Fruit fly (Drosophila melanogaster) whole organism, wandering third instar larva: Measurements from ENCODE around the gene Obp28a.
A peak's percentile ranks its signal among the peaks of the same experiment; 100 is the strongest.

Source experiments
- Abd-B ChIP-seq: fragments of >200 bp; optimal IDR thresholded peaks from 2 replicates; lab custom pipeline; 2017; ENCODE audit warnings: missing biosample characterization, missing genetic modification characterization
- CG32264 ChIP-seq: fragments of 200-800 bp; sonication (Bioruptor generic); optimal IDR thresholded peaks from 2 replicates; lab custom pipeline; 2016; ENCODE audit warnings: missing biosample characterization, missing genetic modification characterization
- CG9705 ChIP-seq: fragments of 200-800 bp; sonication (Bioruptor generic); optimal IDR thresholded peaks from 2 replicates; lab custom pipeline; 2018; ENCODE audit warnings: missing biosample characterization, mild to moderate bottlenecking, missing genetic modification characterization
- CrebA ChIP-seq: fragments of 200-800 bp; sonication (Bioruptor generic); optimal IDR thresholded peaks from 2 replicates; lab custom pipeline; 2016; ENCODE audit warnings: missing biosample characterization, mild to moderate bottlenecking, missing genetic modification characterization, borderline replicate concordance
- Dfd ChIP-seq: fragments of >200 bp; optimal IDR thresholded peaks from 2 replicates; lab custom pipeline; 2017; ENCODE audit warnings: missing biosample characterization, missing genetic modification characterization
- Dif ChIP-seq: fragments of 200-275, 200-300 bp; sonication (Bioruptor generic); optimal IDR thresholded peaks from 2 replicates; lab custom pipeline; 2018; ENCODE audit warnings: missing biosample characterization, missing genetic modification characterization; ENCODE audit not compliant: partially characterized antibody
- GATAd ChIP-seq: sonication (Bioruptor generic); optimal IDR thresholded peaks from 2 replicates; lab custom pipeline; 2016; ENCODE audit warnings: missing biosample characterization, missing genetic modification characterization
- Hnf4 ChIP-seq: fragments of 200-800 bp; sonication (Bioruptor generic); optimal IDR thresholded peaks from 2 replicates; lab custom pipeline; 2016; ENCODE audit warnings: missing biosample characterization, mild to moderate bottlenecking, missing genetic modification characterization
- Hr78 ChIP-seq: fragments of >200 bp; optimal IDR thresholded peaks from 2 replicates; lab custom pipeline; 2017; ENCODE audit warnings: missing biosample characterization, missing genetic modification characterization
- Hr83 ChIP-seq: fragments of 200-300 bp; sonication (Bioruptor generic); optimal IDR thresholded peaks from 2 replicates; lab custom pipeline; 2016; ENCODE audit warnings: missing biosample characterization, mild to moderate bottlenecking, missing genetic modification characterization, moderate library complexity; ENCODE audit not compliant: poor library complexity, severe bottlenecking
- Jra ChIP-seq: sonication (Bioruptor generic); optimal IDR thresholded peaks from 2 replicates; lab custom pipeline; 2016; ENCODE audit warnings: missing biosample characterization, missing genetic modification characterization
- Mio ChIP-seq: sonication (Bioruptor generic); optimal IDR thresholded peaks from 2 replicates; lab custom pipeline; 2016; ENCODE audit warnings: missing biosample characterization, missing genetic modification characterization
- Myc ChIP-seq: fragments of >200 bp; optimal IDR thresholded peaks from 2 replicates; lab custom pipeline; 2017
- N ChIP-seq: fragments of >200 bp; optimal IDR thresholded peaks from 2 replicates; lab custom pipeline; 2018; ENCODE audit warnings: missing biosample characterization, missing external identifiers, missing genetic modification characterization
- OdsH ChIP-seq: fragments of 200-800 bp; sonication (Bioruptor generic); optimal IDR thresholded peaks from 2 replicates; lab custom pipeline; 2016; ENCODE audit warnings: missing biosample characterization, mild to moderate bottlenecking, missing genetic modification characterization
- Rel ChIP-seq, 2 experiments: fragments of 200-800 bp; sonication (Bioruptor generic) in 1 of 2; optimal IDR thresholded peaks; 2 replicates in 1 of 2; 3 replicates in 1 of 2; lab custom pipeline; 2016 to 2019; ENCODE audit warnings: mild to moderate bottlenecking in 2 of 2, missing biosample characterization in 2 of 2, missing genetic modification characterization in 2 of 2, moderate library complexity in 1 of 2
- Sp1 ChIP-seq: fragments of 200-800 bp; sonication (Bioruptor generic); optimal IDR thresholded peaks from 3 replicates; lab custom pipeline; 2019; ENCODE audit warnings: missing biosample characterization, mild to moderate bottlenecking, missing genetic modification characterization, moderate library complexity
- Vsx2 ChIP-seq: fragments of 200-300, 225-300 bp; sonication (Bioruptor generic); optimal IDR thresholded peaks from 2 replicates; lab custom pipeline; 2018; ENCODE audit warnings: missing biosample characterization, missing genetic modification characterization; ENCODE audit not compliant: partially characterized antibody
- br ChIP-seq: fragments of 200-800 bp; sonication (Bioruptor generic); optimal IDR thresholded peaks from 2 replicates; lab custom pipeline; 2016; ENCODE audit warnings: missing biosample characterization, missing genetic modification characterization
- brk ChIP-seq: fragments of 200-800 bp; sonication (Bioruptor generic); optimal IDR thresholded peaks from 2 replicates; lab custom pipeline; 2016; ENCODE audit warnings: missing biosample characterization, mild to moderate bottlenecking, missing genetic modification characterization
- dl ChIP-seq, 2 experiments: fragments of 175-275, 200-275 bp in 1 of 2; fragments of 200-275 bp in 1 of 2; sonication (Bioruptor generic); optimal IDR thresholded peaks; lab custom pipeline; 2018; ENCODE audit warnings: mild to moderate bottlenecking in 2 of 2, missing biosample characterization in 2 of 2, missing genetic modification characterization in 2 of 2, moderate library complexity in 2 of 2; ENCODE audit not compliant: partially characterized antibody in 2 of 2, insufficient read depth in 1 of 2
- dmrt93B ChIP-seq: fragments of 200-800 bp; sonication (Bioruptor generic); optimal IDR thresholded peaks from 2 replicates; lab custom pipeline; 2018; ENCODE audit warnings: missing biosample characterization, mild to moderate bottlenecking, missing genetic modification characterization
- dsf ChIP-seq: sonication (Bioruptor generic); optimal IDR thresholded peaks from 2 replicates; lab custom pipeline; 2016; ENCODE audit warnings: missing biosample characterization, missing genetic modification characterization, borderline replicate concordance
- fru ChIP-seq: fragments of 200-800 bp; sonication (Bioruptor generic); optimal IDR thresholded peaks from 3 replicates; lab custom pipeline; 2016; ENCODE audit warnings: missing biosample characterization, mild to moderate bottlenecking, missing genetic modification characterization
- h ChIP-seq: fragments of 200-800 bp; sonication (Bioruptor generic); optimal IDR thresholded peaks from 3 replicates; lab custom pipeline; 2016; ENCODE audit warnings: missing biosample characterization, mild to moderate bottlenecking, missing genetic modification characterization
- jim ChIP-seq: fragments of 175-275, 200-325 bp; sonication (Bioruptor generic); optimal IDR thresholded peaks from 2 replicates; lab custom pipeline; 2016; ENCODE audit warnings: missing biosample characterization, mild to moderate bottlenecking, missing genetic modification characterization
- lola ChIP-seq: fragments of >200 bp; optimal IDR thresholded peaks from 2 replicates; lab custom pipeline; 2017; ENCODE audit warnings: missing biosample characterization, missing genetic modification characterization
- psq ChIP-seq: fragments of 200-800 bp; sonication (Bioruptor generic); optimal IDR thresholded peaks from 3 replicates; lab custom pipeline; 2017; ENCODE audit warnings: missing biosample characterization, mild to moderate bottlenecking, missing genetic modification characterization, moderate library complexity
- rgr ChIP-seq: fragments of 200-800 bp; sonication (Bioruptor generic); optimal IDR thresholded peaks from 3 replicates; lab custom pipeline; 2016; ENCODE audit warnings: missing biosample characterization, mild to moderate bottlenecking, missing genetic modification characterization
- sv ChIP-seq: fragments of 200-800 bp; sonication (Bioruptor generic); optimal IDR thresholded peaks from 3 replicates; lab custom pipeline; 2016; ENCODE audit warnings: missing biosample characterization, missing genetic modification characterization
- tai ChIP-seq: sonication (Bioruptor generic); optimal IDR thresholded peaks from 2 replicates; lab custom pipeline; 2016; ENCODE audit warnings: missing biosample characterization, missing genetic modification characterization
- usp ChIP-seq: fragments of >200 bp; optimal IDR thresholded peaks from 2 replicates; lab custom pipeline; 2017; ENCODE audit warnings: missing biosample characterization, missing genetic modification characterization
- woc ChIP-seq: sonication (Bioruptor generic); optimal IDR thresholded peaks from 2 replicates; lab custom pipeline; 2016; ENCODE audit warnings: missing biosample characterization, mild to moderate bottlenecking, missing genetic modification characterization

Obp28a gene

DNA sequence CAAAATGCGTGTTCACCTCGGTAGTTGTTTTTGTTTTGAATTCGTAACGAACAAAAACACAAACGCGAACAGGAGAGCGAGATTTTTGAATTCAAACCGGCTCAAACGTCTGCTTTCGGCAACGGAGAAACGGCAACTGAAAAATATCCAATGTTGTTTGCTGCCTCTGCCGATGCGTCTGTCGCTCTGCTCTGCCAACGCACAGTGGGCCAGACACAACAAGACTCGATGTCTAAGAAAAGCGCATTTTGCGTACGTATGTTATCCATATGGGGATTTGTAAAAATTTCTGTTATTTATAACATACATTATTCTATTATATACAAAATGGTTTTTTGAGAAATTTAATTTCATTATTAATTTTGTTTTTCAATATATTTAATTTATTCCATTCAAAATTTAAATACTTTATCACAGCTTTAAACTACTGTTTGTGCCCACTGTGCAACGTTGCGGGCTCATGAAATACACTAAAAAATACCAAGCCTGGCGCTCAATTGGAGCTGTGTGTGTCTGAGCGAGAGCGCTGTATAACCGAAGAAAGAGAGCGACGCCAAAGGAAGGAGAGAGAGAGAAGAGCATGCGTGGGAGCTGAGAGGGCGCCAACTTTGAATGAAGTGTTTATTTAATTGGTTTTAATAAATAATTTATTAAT is 33.4 kb upstream of the Obp28a start (continued):
- TF ChIP-seq N (GFP tag; lab: Kevin White, UChicago) (no peak), tai (peak; percentile 75)

DNA sequence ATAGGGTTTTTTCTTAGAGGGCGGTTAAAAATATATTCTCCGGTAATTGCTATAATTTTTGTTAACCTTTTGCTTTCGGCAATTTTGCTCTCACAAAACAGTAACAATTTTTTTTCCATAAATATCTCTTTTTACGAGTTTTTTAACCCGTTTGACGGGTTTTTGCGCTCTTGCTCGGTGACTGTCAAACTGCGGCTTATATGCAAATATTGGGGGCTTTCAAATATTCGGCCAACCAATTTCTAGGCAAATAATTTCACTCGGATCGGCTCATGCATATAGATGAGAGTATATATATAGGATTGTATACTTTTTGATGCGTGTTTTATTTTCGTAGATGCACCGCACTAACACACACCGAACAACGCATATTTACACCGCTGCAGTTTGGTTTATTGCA is 32.8 kb upstream of the Obp28a start:
- TF ChIP-seq lola (no peak), Dfd (no peak), h (GFP tag; lab: Kevin White, UChicago) (no peak), Dif (GFP tag; lab: Kevin White, UChicago) (no peak), woc (GFP tag; lab: Kevin White, UChicago) (no peak), fru (GFP tag; lab: Kevin White, UChicago) (no peak), tai (no peak), sv (GFP tag; lab: Kevin White, UChicago) (no peak)
- TF ChIP-seq, all 38 proteins: peak for 0

DNA sequence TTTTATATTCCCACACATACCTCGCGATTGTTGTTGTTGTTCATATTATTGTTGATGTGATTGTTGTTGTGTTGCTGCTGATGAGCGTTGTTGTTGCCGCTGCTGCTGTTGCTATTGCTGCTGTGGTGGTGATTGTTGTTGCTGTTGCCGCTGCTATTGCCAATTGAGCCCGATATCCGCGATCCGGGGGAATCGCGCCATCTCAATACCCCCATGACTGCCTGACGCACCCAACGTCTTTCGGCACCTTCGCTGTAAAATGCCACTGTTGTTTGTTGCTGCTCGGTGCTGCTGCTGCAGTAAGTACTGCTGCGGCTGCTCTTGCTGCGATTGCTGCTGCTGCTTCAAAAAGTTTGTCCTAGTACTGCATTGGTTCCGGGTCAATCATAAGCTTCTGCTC is 32.0 kb upstream of the Obp28a start:
- TF ChIP-seq Dfd (peak; percentile 47), Hr78 (no peak)

DNA sequence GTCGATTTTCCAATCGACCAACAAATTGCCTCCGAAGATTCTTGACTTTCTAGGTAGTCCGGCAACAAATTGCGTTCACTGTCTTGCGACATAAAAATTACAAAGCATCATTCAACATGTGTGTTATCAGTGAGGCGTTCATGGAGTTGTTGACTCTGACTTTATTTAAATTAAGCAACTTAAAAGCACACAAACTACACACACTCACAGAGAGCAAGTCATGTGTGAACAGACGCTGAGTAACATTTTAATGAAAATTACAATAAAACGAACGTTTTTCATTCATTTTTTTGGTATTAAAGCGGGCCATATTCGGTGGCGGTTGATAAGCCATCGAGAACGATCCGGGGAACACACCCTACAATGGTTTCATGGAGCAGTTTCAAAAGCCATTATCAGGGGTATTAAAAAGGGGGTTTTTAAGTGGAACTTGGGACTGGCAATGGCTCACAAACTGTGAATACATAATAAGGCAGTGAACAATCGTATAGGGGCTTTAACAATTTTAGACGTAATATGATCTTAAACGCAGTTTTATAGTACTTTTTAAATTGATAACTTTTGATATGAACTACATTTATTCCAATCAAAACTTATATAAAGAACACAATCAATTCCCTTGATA is 31.1 kb upstream of the Obp28a start:
- TF ChIP-seq jim: no peak
- no peak for TF ChIP-seq Rel (GFP tag; optimal IDR thresholded peaks at IDR 0.05; lab: Kevin White, UChicago)
- peak; percentile 70 for TF ChIP-seq Rel (tag; optimal IDR thresholded peaks at IDR 0.05; lab: Kevin White, UChicago)

dm6 chr2L:7526915-7527534 is 29.9 kb upstream of the Obp28a start:
- TF ChIP-seq N (GFP tag; lab: Kevin White, UChicago) (no peak), h (GFP tag; lab: Kevin White, UChicago) (peak; percentile 15)

- TF ChIP-seq Dfd: no peak
- TF ChIP-seq Jra (GFP tag; lab: Kevin White, UChicago): no peak
- TF ChIP-seq CrebA (GFP tag; lab: Kevin White, UChicago): no peak
- TF ChIP-seq Abd-B: no peak
- no peak for TF ChIP-seq Rel (GFP tag; optimal IDR thresholded peaks at IDR 0.05; lab: Kevin White, UChicago)
- TF ChIP-seq Rel (tag; optimal IDR thresholded peaks at IDR 0.05; lab: Kevin White, UChicago): no peak
- no peak for TF ChIP-seq tai
- TF ChIP-seq CG32264 (GFP tag; lab: Kevin White, UChicago): no peak
- TF ChIP-seq usp (GFP tag; lab: Kevin White, UChicago): no peak
- TF ChIP-seq CG9705 (GFP tag; lab: Kevin White, UChicago): no peak
- no peak for TF ChIP-seq Hr83
- no peak for TF ChIP-seq GATAd (GFP tag; lab: Kevin White, UChicago)
- TF ChIP-seq br (GFP tag; lab: Kevin White, UChicago): no peak
- no peak for TF ChIP-seq Myc (lab: Kevin White, UChicago)
- TF ChIP-seq psq (GFP tag; lab: Kevin White, UChicago): no peak
- TF ChIP-seq woc (GFP tag; lab: Kevin White, UChicago): no peak
- TF ChIP-seq dsf (GFP tag; lab: Kevin White, UChicago): no peak
- no peak for TF ChIP-seq N (GFP tag; lab: Kevin White, UChicago)
- no peak for TF ChIP-seq dmrt93B (GFP tag; lab: Kevin White, UChicago)
Observed at dm6 chr2L:7526129-7526528, 29.0 kb upstream of the Obp28a start.

dm6 chr2L:7525123-7525874 is 28.1 kb upstream of the Obp28a start:
- no peak for TF ChIP-seq jim
- TF ChIP-seq Hnf4 (GFP tag; lab: Kevin White, UChicago): no peak
- TF ChIP-seq Hr78: no peak
- peak; percentile 54 for TF ChIP-seq Hr83
- no peak for TF ChIP-seq sv (GFP tag; lab: Kevin White, UChicago)
- no peak for TF ChIP-seq OdsH (GFP tag; lab: Kevin White, UChicago)
- no peak for TF ChIP-seq Vsx2 (GFP tag; lab: Kevin White, UChicago)
- no peak for TF ChIP-seq Mio
- TF ChIP-seq Myc (lab: Kevin White, UChicago): no peak
- no peak for TF ChIP-seq brk
- peak; percentile 11 for TF ChIP-seq Sp1 (GFP tag; lab: Kevin White, UChicago)
- TF ChIP-seq dl (GFP tag; optimal IDR thresholded peaks at IDR 0.05; lab: Kevin White, UChicago; ENCODE audit: insufficient read depth in 1 of 2, partially characterized antibody in 2 of 2): no peak
- TF ChIP-seq rgr (GFP tag; lab: Kevin White, UChicago): peak; percentile 14
- no peak for TF ChIP-seq tai
- TF ChIP-seq N (GFP tag; lab: Kevin White, UChicago): no peak
- TF ChIP-seq Abd-B: no peak
- no peak for TF ChIP-seq fru (GFP tag; lab: Kevin White, UChicago)
- TF ChIP-seq CrebA (GFP tag; lab: Kevin White, UChicago): no peak
